Worm (Caenorhabditis elegans): Measurements from ENCODE around the gene grl-19.

- no peak for TF ChIP-seq gei-17 (GFP tag; optimal IDR thresholded peaks at IDR 0.05)
- TF ChIP-seq mel-28 (tag; optimal IDR thresholded peaks at IDR 0.05; ENCODE audit: borderline replicate concordance), result no peak
- no peak for TF ChIP-seq snpc-4 (GFP tag; optimal IDR thresholded peaks at IDR 0.05)
- no peak for TF ChIP-seq snpc-4 (tag; optimal IDR thresholded peaks at IDR 0.05)
- no peak for TF ChIP-seq fkh-3 (tag; optimal IDR thresholded peaks at IDR 0.05)
- no peak for TF ChIP-seq hlh-26 (GFP tag; conservative IDR thresholded peaks at IDR 0.05)
- no peak for TF ChIP-seq zfh-2 (GFP tag; conservative IDR thresholded peaks at IDR 0.05)
- no peak for TF ChIP-seq B0019.2 (GFP tag; conservative IDR thresholded peaks at IDR 0.05)
- peak; percentile 55 for TF ChIP-seq efl-1 (GFP tag; optimal IDR thresholded peaks at IDR 0.05)
- TF ChIP-seq ztf-22 (GFP tag; optimal IDR thresholded peaks at IDR 0.05), result no peak
Measured at ce11 chrIV:261607-262006, 9.3 kb upstream of the grl-19 start, which contains the start of gene pqbp-1.1.

Data from whole organism, young adult.